Worm (Caenorhabditis elegans) whole organism, L3 larva: ENCODE measurements around the gene msp-49.

Experiments
- elt-2 ChIP-seq: sonication (generic microtip); optimal IDR thresholded peaks from 2 replicates; lab custom pipeline; 2016; ENCODE audit warnings: missing genetic modification reagents, mild to moderate bottlenecking, missing genetic modification characterization, missing compliant biosample characterization
- fos-1 ChIP-seq: fragments of 150-350 bp; optimal IDR thresholded peaks from 2 replicates; lab custom pipeline; 2014; ENCODE audit warnings: missing biosample characterization, missing genetic modification characterization
- lin-39 ChIP-seq: fragments of 150-350 bp; optimal IDR thresholded peaks from 2 replicates; lab custom pipeline; 2018; ENCODE audit warnings: missing biosample characterization, missing genetic modification reagents, missing genetic modification characterization
- nhr-237 ChIP-seq: fragments of 150-350 bp; optimal IDR thresholded peaks from 2 replicates; lab custom pipeline; 2014; ENCODE audit warnings: missing biosample characterization, missing genetic modification characterization
- pha-4 ChIP-seq: fragments of 150-350 bp; optimal IDR thresholded peaks from 2 replicates; lab custom pipeline; 2014; ENCODE audit warnings: missing biosample characterization, missing genetic modification reagents, missing genetic modification characterization
- pqm-1 ChIP-seq: fragments of 150-350 bp; optimal IDR thresholded peaks from 2 replicates; lab custom pipeline; 2017; ENCODE audit warnings: missing biosample characterization, missing genetic modification characterization, inconsistent platforms
- sea-2 ChIP-seq: fragments of 150-350 bp; sonication (generic microtip); optimal IDR thresholded peaks from 4 replicates; lab custom pipeline; 2014; ENCODE audit warnings: missing biosample characterization, missing genetic modification reagents, missing genetic modification characterization
- skn-1 ChIP-seq: fragments of 150-350 bp; optimal IDR thresholded peaks from 2 replicates; lab custom pipeline; 2014; ENCODE audit warnings: missing biosample characterization, missing genetic modification characterization
- unc-62 ChIP-seq: fragments of 150-350 bp; sonication (generic microtip); optimal IDR thresholded peaks from 4 replicates; lab custom pipeline; 2014; ENCODE audit warnings: missing biosample characterization, missing genetic modification reagents, missing genetic modification characterization

DNA sequence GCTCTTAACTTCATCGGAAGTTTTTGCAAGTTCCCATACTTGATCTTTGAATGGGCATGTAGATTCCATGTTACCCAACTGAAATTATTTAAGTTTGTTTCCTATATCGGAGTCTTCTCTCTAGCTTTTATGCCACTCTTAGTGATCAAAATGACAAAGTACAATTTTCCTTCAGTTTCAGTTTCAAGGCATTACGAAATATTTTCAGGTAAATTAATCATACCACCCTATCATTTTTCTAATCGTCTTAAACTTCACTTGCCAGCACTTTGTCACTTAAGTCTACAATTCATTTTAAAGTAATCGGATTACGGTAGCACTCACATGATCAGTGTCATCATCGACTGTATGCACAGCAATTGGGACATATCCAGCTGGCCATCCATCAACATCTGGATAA, 40.6 kb downstream of the msp-49 start:
- TF ChIP-seq sea-2 (GFP tag; lab: Kevin White, UChicago), result no peak
- TF ChIP-seq pqm-1 (tag; lab: Kevin White, UChicago), result peak; percentile 57
- TF ChIP-seq unc-62 (GFP tag; lab: Kevin White, UChicago), result no peak
- peak; percentile 84 for TF ChIP-seq elt-2 (tag; lab: Kevin White, UChicago)
- TF ChIP-seq nhr-237 (tag; lab: Kevin White, UChicago), result no peak
- no peak for TF ChIP-seq fos-1 (tag; lab: Kevin White, UChicago)
- TF ChIP-seq pha-4 (tag; lab: Kevin White, UChicago), result no peak
- TF ChIP-seq skn-1 (tag; lab: Kevin White, UChicago), result no peak
- TF ChIP-seq lin-39 (tag; lab: Kevin White, UChicago), result no peak
